Fruit fly (Drosophila melanogaster): ENCODE data around the gene RpS5a.
A peak's percentile ranks its signal among the peaks of the same experiment; 100 is the strongest.

Gene RpS5a

DNA sequence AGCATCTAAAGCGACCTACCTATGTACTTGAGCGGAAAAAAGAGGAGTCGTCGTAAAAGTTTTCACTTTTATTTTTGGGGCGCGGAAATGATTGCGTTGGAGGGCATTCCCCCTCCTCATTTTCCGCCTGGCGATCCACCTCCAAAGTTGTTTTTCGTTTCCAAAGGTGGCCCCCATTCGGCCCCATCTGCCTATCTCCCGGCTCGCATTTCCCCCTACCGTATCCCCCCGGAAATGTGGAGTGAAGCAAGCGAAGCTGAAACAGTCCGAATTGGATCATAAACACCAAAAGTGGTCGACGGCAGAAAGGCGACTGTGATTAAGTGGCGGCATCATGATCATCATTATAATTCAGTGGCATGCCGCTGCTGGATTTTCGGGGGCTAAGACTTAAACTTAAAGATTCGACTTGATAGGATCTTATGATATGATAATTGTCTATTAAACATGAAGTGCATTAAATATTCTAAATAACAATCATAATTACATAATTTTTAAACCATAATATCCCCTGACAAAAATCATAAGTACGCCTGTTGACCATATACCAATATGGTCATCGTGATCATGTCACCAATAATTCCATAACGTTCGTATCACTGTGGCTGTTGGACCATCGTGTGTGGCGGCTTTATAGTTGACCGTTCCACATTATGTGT, 24.4 kb downstream of the RpS5a start (continued):
- TF ChIP-seq p53 (GFP tag; optimal IDR thresholded peaks at IDR 0.05) (no peak), CG9817 (tag; optimal IDR thresholded peaks at IDR 0.05) (peak; percentile 72), CG7786 (GFP tag; optimal IDR thresholded peaks at IDR 0.05) (peak; percentile 15), run (tag; optimal IDR thresholded peaks at IDR 0.05) (peak; percentile 40), lov (optimal IDR thresholded peaks at IDR 0.05) (no peak), lov (GFP tag; IDR thresholded peaks at IDR 0.05) (no peak), CG17361 (GFP tag; IDR thresholded peaks at IDR 0.05) (peak; percentile 76; the same call in 2 of the 3 replicates), CG14965 (GFP tag; optimal IDR thresholded peaks at IDR 0.05; ENCODE audit: borderline replicate concordance) (no peak), Blimp-1 (GFP tag; optimal IDR thresholded peaks at IDR 0.05) (peak; percentile 66), dm (GFP tag; optimal IDR thresholded peaks at IDR 0.05) (peak; percentile 8), sna (GFP tag; IDR thresholded peaks at IDR 0.05; ENCODE audit: partially characterized antibody) (no peak), Oaz (GFP tag; IDR thresholded peaks at IDR 0.05) (peak; percentile 61), NfI (GFP tag; optimal IDR thresholded peaks at IDR 0.05) (peak; percentile 61), CG32532 (GFP tag; IDR thresholded peaks at IDR 0.05) (peak; percentile 77), CG31224 (GFP tag; IDR thresholded peaks at IDR 0.05) (peak; percentile 42; the same call in 1 of the 2 replicates), CG43689 (GFP tag; IDR thresholded peaks at IDR 0.05) (peak; percentile 72), CG4424 (GFP tag; optimal IDR thresholded peaks at IDR 0.05) (peak; percentile 72), pb (GFP tag; optimal IDR thresholded peaks at IDR 0.05) (no peak), Dbx (GFP tag; IDR thresholded peaks at IDR 0.05) (peak; percentile 64; the same call in 2 of the 3 replicates), caup (GFP tag; optimal IDR thresholded peaks at IDR 0.05; ENCODE audit: severe bottlenecking) (peak; percentile 70), CG9932 (GFP tag; IDR thresholded peaks at IDR 0.05) (peak; percentile 72), Sox102F (GFP tag; optimal IDR thresholded peaks at IDR 0.05) (peak; percentile 85), CG17912 (GFP tag; optimal IDR thresholded peaks at IDR 0.05) (no peak), esg (GFP tag; conservative IDR thresholded peaks at IDR 0.05) (peak; percentile 65), CG4617 (GFP tag; optimal IDR thresholded peaks at IDR 0.05; ENCODE audit: borderline replicate concordance) (no peak), danr (GFP tag; IDR thresholded peaks at IDR 0.05) (0 out of 2 replicates have a peak, but pooled peaks have one; percentile 21), Sry-β (GFP tag; optimal IDR thresholded peaks at IDR 0.05) (no peak), ash1 (GFP tag; optimal IDR thresholded peaks at IDR 0.05) (no peak), sens (GFP tag) (peak; percentile 92), bab2 (GFP tag; optimal IDR thresholded peaks at IDR 0.05) (peak; percentile 51), CG1792 (GFP tag; optimal IDR thresholded peaks at IDR 0.05) (peak; percentile 14), Doc2 (GFP tag; IDR thresholded peaks at IDR 0.05) (no peak), CG8089 (GFP tag; optimal IDR thresholded peaks at IDR 0.05) (no peak), wor (GFP tag; IDR thresholded peaks at IDR 0.05) (0 out of 2 replicates have a peak, but pooled peaks have one; percentile 49), Pdp1 (GFP tag; optimal IDR thresholded peaks at IDR 0.05) (peak; percentile 67 to 73), mam (GFP tag; optimal IDR thresholded peaks at IDR 0.05) (peak; percentile 29), h (optimal IDR thresholded peaks at IDR 0.05) (no peak), CG12236 (GFP tag; optimal IDR thresholded peaks at IDR 0.05) (no peak), Mes4 (GFP tag; optimal IDR thresholded peaks at IDR 0.05) (peak; percentile 2), croc (GFP tag; conservative IDR thresholded peaks at IDR 0.05) (peak; percentile 34; the same call in 1 of the 3 replicates), CG33557 (GFP tag; optimal IDR thresholded peaks at IDR 0.05) (no peak), psq (GFP tag; optimal IDR thresholded peaks at IDR 0.05) (no peak), BEAF-32 (GFP tag; optimal IDR thresholded peaks at IDR 0.05) (no peak), bigmax (GFP tag; optimal IDR thresholded peaks at IDR 0.05) (no peak), CG18011 (GFP tag; optimal IDR thresholded peaks at IDR 0.05) (peak; percentile 35), peb (GFP tag; IDR thresholded peaks at IDR 0.05) (peak; percentile 62), nau (GFP tag; optimal IDR thresholded peaks at IDR 0.05) (peak; percentile 62), CoRest (tag; optimal IDR thresholded peaks at IDR 0.05) (peak; percentile 74), CG9609 (GFP tag; optimal IDR thresholded peaks at IDR 0.05) (peak; percentile 43), CG34422 (GFP tag; IDR thresholded peaks at IDR 0.05) (0 out of 3 replicates have a peak, but pooled peaks have one; percentile 60)

Measured in whole organism, embryonic.